Worm (Caenorhabditis elegans) whole organism, L4 larva: ENCODE results near the gene plst-1.

ENCODE experiments used
- F10B5.3 ChIP-seq: sonication (generic microtip); optimal IDR thresholded peaks from 2 replicates; lab custom pipeline; 2016; ENCODE audit warnings: mild to moderate bottlenecking, missing genetic modification characterization, missing compliant biosample characterization
- F49E8.2 ChIP-seq: sonication (generic microtip); optimal IDR thresholded peaks from 2 replicates; lab custom pipeline; 2016; ENCODE audit warnings: missing compliant biosample characterization, mild to moderate bottlenecking, missing genetic modification characterization, borderline replicate concordance
- T20F7.1 ChIP-seq: fragments of 200-800 bp; sonication (Bioruptor generic); optimal IDR thresholded peaks from 2 replicates; lab custom pipeline; 2018; ENCODE audit warnings: mild to moderate bottlenecking, missing genetic modification characterization, missing compliant biosample characterization
- Y105C5A.15 ChIP-seq: fragments of 200-800 bp; sonication (Bioruptor generic); IDR thresholded peaks from 2 replicates; pipeline ENCODE4 v1.3.6; 2022; ENCODE audit warnings: missing genetic modification characterization, missing compliant biosample characterization
- Y75B8A.6 ChIP-seq: fragments of 200-800 bp; sonication (Bioruptor generic); IDR thresholded peaks from 2 replicates; pipeline ENCODE4 v1.3.6; 2022; ENCODE audit warnings: missing genetic modification reagents, missing genetic modification characterization, missing compliant biosample characterization
- ceh-28 ChIP-seq: fragments of 150-350 bp; optimal IDR thresholded peaks from 2 replicates; lab custom pipeline; 2014; ENCODE audit warnings: missing biosample characterization, missing genetic modification reagents, missing genetic modification characterization
- ceh-82 ChIP-seq: sonication (generic microtip); optimal IDR thresholded peaks from 2 replicates; lab custom pipeline; 2017; ENCODE audit warnings: missing biosample characterization, missing genetic modification characterization
- ctbp-1 ChIP-seq: fragments of 200-800 bp; sonication (Bioruptor generic); IDR thresholded peaks from 2 replicates; pipeline ENCODE4 v1.3.6; 2022; ENCODE audit warnings: missing genetic modification reagents, missing genetic modification characterization, missing compliant biosample characterization
- daf-12 ChIP-seq: fragments of 150-350 bp; optimal IDR thresholded peaks from 2 replicates; lab custom pipeline; 2014; ENCODE audit warnings: missing biosample characterization, missing genetic modification reagents, missing genetic modification characterization
- dmd-6 ChIP-seq: fragments of 200-800 bp; sonication (Bioruptor generic); IDR thresholded peaks from 2 replicates; pipeline ENCODE4 v1.3.6; 2022; ENCODE audit warnings: missing genetic modification reagents, missing genetic modification characterization, missing compliant biosample characterization
- dmd-8 ChIP-seq: fragments of 200-800 bp; sonication (Bioruptor generic); IDR thresholded peaks from 2 replicates; pipeline ENCODE4 v1.3.6; 2022; ENCODE audit warnings: missing genetic modification characterization, missing compliant biosample characterization
- dmd-9 ChIP-seq: fragments of 200-800 bp; sonication (Bioruptor generic); IDR thresholded peaks from 2 replicates; pipeline ENCODE4 v1.3.6; 2022; ENCODE audit warnings: missing genetic modification reagents, missing genetic modification characterization, missing compliant biosample characterization
- dpl-1 ChIP-seq: fragments of 150-350 bp; optimal IDR thresholded peaks from 2 replicates; lab custom pipeline; 2014; ENCODE audit warnings: missing biosample characterization, missing genetic modification reagents, missing genetic modification characterization
- duxl-1 ChIP-seq: sonication (generic microtip); optimal IDR thresholded peaks from 2 replicates; lab custom pipeline; 2016; ENCODE audit warnings: mild to moderate bottlenecking, missing genetic modification characterization, moderate library complexity, missing compliant biosample characterization; ENCODE audit not compliant: poor library complexity
- egl-43 ChIP-seq: fragments of 200-800 bp; sonication (Bioruptor generic); IDR thresholded peaks from 2 replicates; pipeline ENCODE4 v1.3.6; 2022; ENCODE audit warnings: missing genetic modification reagents, missing genetic modification characterization, missing compliant biosample characterization
- hif-1 ChIP-seq, 2 experiments: sonication (generic microtip); optimal IDR thresholded peaks; 2 replicates each; lab custom pipeline; 2016 to 2017; ENCODE audit warnings: missing compliant biosample characterization in 2 of 2, missing genetic modification characterization in 2 of 2, missing genetic modification reagents in 2 of 2, missing genotype in 2 of 2, mild to moderate bottlenecking in 1 of 2
- hlh-11 ChIP-seq: fragments of 200-800 bp; sonication (Bioruptor generic); optimal IDR thresholded peaks from 2 replicates; lab custom pipeline; 2018; ENCODE audit warnings: mild to moderate bottlenecking, missing genetic modification characterization, missing compliant biosample characterization
- hlh-30 ChIP-seq: sonication (generic microtip); optimal IDR thresholded peaks from 2 replicates; lab custom pipeline; 2017; ENCODE audit warnings: antibody characterized with exemption, mild to moderate bottlenecking, missing genetic modification characterization, missing compliant biosample characterization; ENCODE audit not compliant: insufficient read depth
- jun-1 ChIP-seq: fragments of 150-350 bp; optimal IDR thresholded peaks from 2 replicates; lab custom pipeline; 2014; ENCODE audit warnings: missing biosample characterization, missing genetic modification reagents, missing genetic modification characterization
- lin-13 ChIP-seq: fragments of 150-350 bp; optimal IDR thresholded peaks from 2 replicates; lab custom pipeline; 2014; ENCODE audit warnings: missing biosample characterization, missing genetic modification reagents, missing genetic modification characterization
- lin-29 ChIP-seq: fragments of 200-800 bp; sonication (Bioruptor generic); IDR thresholded peaks from 2 replicates; pipeline ENCODE4 v1.3.6; 2022; ENCODE audit warnings: missing genetic modification reagents, missing genetic modification characterization, missing compliant biosample characterization
- madf-5 ChIP-seq, 2 experiments: fragments of 200-800 bp; sonication (Bioruptor generic); IDR thresholded peaks; 2 replicates each; pipeline ENCODE4 v1.3.6; 2022; ENCODE audit warnings: missing compliant biosample characterization in 2 of 2, missing genetic modification characterization in 2 of 2
- mxl-2 ChIP-seq: fragments of 200-800 bp; sonication (Bioruptor generic); conservative IDR thresholded peaks from 2 replicates; pipeline ENCODE4 v1.3.6; 2022; ENCODE audit warnings: missing genetic modification reagents, missing genetic modification characterization, missing compliant biosample characterization
- nhr-10 ChIP-seq: fragments of 150-350 bp; optimal IDR thresholded peaks from 2 replicates; lab custom pipeline; 2014; ENCODE audit warnings: missing biosample characterization, missing genetic modification characterization
- nhr-11 ChIP-seq: fragments of 150-350 bp; optimal IDR thresholded peaks from 2 replicates; lab custom pipeline; 2014; ENCODE audit warnings: missing biosample characterization, missing genetic modification characterization
- nhr-111 ChIP-seq: fragments of 200-800 bp; sonication (Bioruptor generic); optimal IDR thresholded peaks from 2 replicates; lab custom pipeline; 2018; ENCODE audit warnings: mild to moderate bottlenecking, missing genetic modification characterization, missing compliant biosample characterization
- nhr-237 ChIP-seq: sonication (generic microtip); optimal IDR thresholded peaks from 2 replicates; lab custom pipeline; 2017; ENCODE audit warnings: missing biosample characterization, missing genetic modification characterization
- nhr-28 ChIP-seq: fragments of 150-350 bp; optimal IDR thresholded peaks from 2 replicates; lab custom pipeline; 2014; ENCODE audit warnings: missing biosample characterization, missing genetic modification characterization
- nhr-48 ChIP-seq: sonication (generic microtip); optimal IDR thresholded peaks from 2 replicates; lab custom pipeline; 2016; ENCODE audit warnings: mild to moderate bottlenecking, missing genetic modification characterization, missing compliant biosample characterization
- nhr-77 ChIP-seq: fragments of 150-350 bp; optimal IDR thresholded peaks from 2 replicates; lab custom pipeline; 2014; ENCODE audit warnings: missing biosample characterization, missing genetic modification characterization
- pha-4 ChIP-seq, 2 experiments: fragments of 150-350 bp in 1 of 2; fragments of 200-800 bp in 1 of 2; sonication (Bioruptor generic) in 1 of 2; IDR thresholded peaks in 1 of 2; optimal IDR thresholded peaks in 1 of 2; 2 replicates each; pipeline versions ENCODE4 v1.3.6 to Lab custom; 2014 to 2022; ENCODE audit warnings: missing genetic modification characterization in 2 of 2, missing genetic modification reagents in 2 of 2, missing biosample characterization in 1 of 2, missing compliant biosample characterization in 1 of 2
- pqm-1 ChIP-seq: sonication (generic microtip); optimal IDR thresholded peaks from 2 replicates; lab custom pipeline; 2017; ENCODE audit warnings: missing biosample characterization, missing genetic modification characterization
- saeg-2 ChIP-seq: fragments of 200-800 bp; sonication (Bioruptor generic); IDR thresholded peaks from 2 replicates; pipeline ENCODE4 v1.3.6; 2022; ENCODE audit warnings: missing genetic modification reagents, missing genetic modification characterization, missing compliant biosample characterization
- set-16 ChIP-seq: fragments of 200-800 bp; sonication (Bioruptor generic); IDR thresholded peaks from 2 replicates; pipeline ENCODE4 v1.3.6; 2022; ENCODE audit warnings: missing genetic modification reagents, missing genetic modification characterization, missing compliant biosample characterization
- snpc-1.2 ChIP-seq: fragments of 200-800 bp; sonication (Bioruptor generic); IDR thresholded peaks from 2 replicates; pipeline ENCODE4 v1.3.6; 2022; ENCODE audit warnings: missing genetic modification reagents, missing genetic modification characterization, missing compliant biosample characterization
- spr-3 ChIP-seq: fragments of 200-800 bp; sonication (Bioruptor generic); optimal IDR thresholded peaks from 2 replicates; lab custom pipeline; 2018; ENCODE audit warnings: mild to moderate bottlenecking, missing genetic modification characterization, missing compliant biosample characterization
- tra-1 ChIP-seq: fragments of 200-800 bp; sonication (Bioruptor generic); IDR thresholded peaks from 2 replicates; pipeline ENCODE4 v1.3.6; 2022; ENCODE audit warnings: missing genetic modification reagents, missing genetic modification characterization, missing compliant biosample characterization
- unc-130 ChIP-seq: sonication (generic microtip); optimal IDR thresholded peaks from 2 replicates; lab custom pipeline; 2016; ENCODE audit warnings: missing genetic modification reagents, missing genetic modification characterization, missing compliant biosample characterization
- unc-62 ChIP-seq, 3 experiments: fragments of 150-350 bp in 1 of 3; sonication (generic microtip); optimal IDR thresholded peaks in 2 of 3; peaks in 1 of 3; 1 replicate in 1 of 3; 2 replicates in 2 of 3; lab custom pipeline; 2014 to 2017; ENCODE audit warnings: missing biosample characterization in 3 of 3, missing genetic modification characterization in 3 of 3, missing genetic modification reagents in 3 of 3, missing genotype in 1 of 3
- vab-7 ChIP-seq: fragments of 200-800 bp; sonication (Bioruptor generic); IDR thresholded peaks from 2 replicates; pipeline ENCODE4 v1.3.6; 2022; ENCODE audit warnings: missing genetic modification reagents, missing genetic modification characterization, missing compliant biosample characterization
- zfp-3 ChIP-seq: fragments of 200-800 bp; sonication (Bioruptor generic); conservative IDR thresholded peaks from 2 replicates; pipeline ENCODE4 v1.3.6; 2022; ENCODE audit warnings: missing genetic modification reagents, missing genetic modification characterization, missing compliant biosample characterization

The plst-1 gene

ce11 chrIV:1251242-1251911, 38.0 kb upstream of the plst-1 start, which contains the start of the genes clec-166 and F38A1.6:
clec-166 (minus strand) TSS chrIV:1251342.
F38A1.6 (plus strand) TSS chrIV:1251861.
- TF ChIP-seq hlh-30 (tag; lab: Kevin White, UChicago) (no peak), jun-1 (tag; lab: Kevin White, UChicago) (no peak), mxl-2 (GFP tag; lab: Robert Waterston, UW) (no peak), nhr-237 (tag; lab: Kevin White, UChicago) (no peak), daf-12 (tag; lab: Kevin White, UChicago) (no peak), dmd-9 (GFP tag; lab: Robert Waterston, UW) (no peak), Y105C5A.15 (GFP tag; lab: Robert Waterston, UW) (no peak), lin-13 (no peak), ceh-28 (tag; lab: Kevin White, UChicago) (no peak), tra-1 (GFP tag; lab: Robert Waterston, UW) (no peak), pha-4 (GFP tag; IDR thresholded peaks at IDR 0.05; lab: Robert Waterston, UW) (no peak), pha-4 (tag; optimal IDR thresholded peaks at IDR 0.05; lab: Kevin White, UChicago) (no peak), madf-5 (GFP tag; IDR thresholded peaks at IDR 0.05; lab: Robert Waterston, UW) (no peak), set-16 (GFP tag; lab: Robert Waterston, UW) (no peak), duxl-1 (no peak), hlh-11 (no peak), ctbp-1 (no peak)

ce11 chrIV:1255632-1256031, 33.8 kb upstream of the plst-1 start, which contains the start of gene clec-167:
clec-167 (minus strand) TSS chrIV:1255732.
- TF ChIP-seq nhr-77 (tag; lab: Kevin White, UChicago) (no peak), unc-62 (GFP tag; optimal IDR thresholded peaks at IDR 0.05 in 1 of 2; lab: Kevin White, UChicago) (peak in 1 of 2 experiments; percentile 1), unc-62 (tag; optimal IDR thresholded peaks at IDR 0.05; lab: Kevin White, UChicago) (no peak)

DNA sequence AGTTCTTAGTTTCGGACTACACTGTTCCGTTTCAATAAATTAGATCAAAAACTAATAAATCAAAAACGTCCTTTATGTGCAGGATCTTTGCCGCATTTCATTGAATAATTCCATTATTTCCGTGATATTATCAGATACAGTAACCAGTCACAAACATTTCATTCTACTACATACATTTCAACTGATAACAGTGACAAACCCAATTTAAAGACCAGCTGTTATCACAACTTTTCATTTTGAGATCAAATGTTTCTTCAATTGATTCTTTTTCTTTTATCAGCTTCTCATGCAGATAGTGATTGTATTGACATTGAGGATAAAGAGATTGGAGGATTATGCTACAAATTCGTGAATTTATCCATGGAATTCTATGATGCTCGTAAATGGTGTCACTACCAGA, 32.7 kb upstream of the plst-1 start, which contains the start of gene clec-168:
Gene clec-168 (plus strand): TSS at position 247 of the 400 bp plus-strand sequence.
- TF ChIP-seq egl-43 (no peak), zfp-3 (GFP tag; lab: Robert Waterston, UW) (no peak), lin-29 (no peak), nhr-77 (tag; lab: Kevin White, UChicago) (peak; percentile 12), T20F7.1 (GFP tag; lab: Kevin White, UChicago) (no peak), F49E8.2 (no peak), F10B5.3 (no peak), ctbp-1 (no peak), spr-3 (GFP tag; lab: Kevin White, UChicago) (no peak), nhr-11 (no peak), dpl-1 (GFP tag; lab: Kevin White, UChicago) (no peak), nhr-28 (peak; percentile 87), unc-62 (GFP tag; optimal IDR thresholded peaks at IDR 0.05 in 1 of 2; lab: Kevin White, UChicago) (no peak), unc-62 (tag; optimal IDR thresholded peaks at IDR 0.05; lab: Kevin White, UChicago) (no peak), hlh-11 (no peak), snpc-1.2 (no peak), nhr-111 (GFP tag; lab: Kevin White, UChicago) (no peak), vab-7 (GFP tag; lab: Robert Waterston, UW) (no peak), unc-130 (no peak), saeg-2 (GFP tag; lab: Robert Waterston, UW) (no peak), ceh-82 (tag; lab: Kevin White, UChicago) (no peak), Y75B8A.6 (GFP tag; lab: Robert Waterston, UW) (no peak), nhr-48 (tag; lab: Kevin White, UChicago) (no peak), hif-1 (tag; optimal IDR thresholded peaks at IDR 0.05; lab: Kevin White, UChicago) (no peak), duxl-1 (no peak), dmd-6 (peak; percentile 72), pqm-1 (tag; lab: Kevin White, UChicago) (peak; percentile 61), nhr-10 (no peak), dmd-8 (GFP tag; lab: Robert Waterston, UW) (no peak)
